Worm (Caenorhabditis elegans) whole organism, L4/young adult: Measurements from ENCODE around the gene fbxa-183.
"Not testable (repeated sequence)": the region's sequence is repeated elsewhere in the genome, so short reads cannot be mapped to it uniquely, and the experiment has no call there.

Experiments used
- W03F9.2 ChIP-seq: fragments of 150-350 bp; optimal IDR thresholded peaks from 2 replicates; lab custom pipeline; 2014; ENCODE audit warnings: missing biosample characterization, missing genetic modification characterization
- dao-5 ChIP-seq: sonication (generic microtip); optimal IDR thresholded peaks from 2 replicates; lab custom pipeline; 2016; ENCODE audit warnings: missing genotype, missing genetic modification characterization, moderate library complexity, missing compliant biosample characterization
- him-1 ChIP-seq: sonication (generic microtip); optimal IDR thresholded peaks from 2 replicates; lab custom pipeline; 2016; ENCODE audit warnings: missing genotype, missing genetic modification reagents, missing genetic modification characterization, missing compliant biosample characterization

fbxa-183 gene

ce11 chrV:5763787-5764186 is 18.8 kb downstream of the fbxa-183 start, which contains the start of gene pgph-3:
pgph-3 (minus strand) TSS chrV:5763846.
- peak; percentile 25 for TF ChIP-seq W03F9.2 (tag; lab: Kevin White, UChicago)
- TF ChIP-seq him-1 (tag; lab: Kevin White, UChicago) = no peak

ce11 chrV:5760132-5760531 is 22.5 kb downstream of the fbxa-183 start, which contains the start of gene C53A3.1:
C53A3.1 (minus strand) TSS chrV:5760232.
- TF ChIP-seq W03F9.2 (tag; lab: Kevin White, UChicago) (no peak), dao-5 (tag; lab: Kevin White, UChicago) (no peak), him-1 (tag; lab: Kevin White, UChicago) (no peak)

ce11 chrV:5758780-5759179 is 23.8 kb downstream of the fbxa-183 start, which contains the start of gene C53A3.4:
C53A3.4 (minus strand) TSS chrV:5758880.
- TF ChIP-seq dao-5 (tag; lab: Kevin White, UChicago) = no peak
- TF ChIP-seq him-1 (tag; lab: Kevin White, UChicago) = no peak
- TF ChIP-seq W03F9.2 (tag; lab: Kevin White, UChicago) = no peak

ce11 chrV:5756193-5756592 is 26.4 kb downstream of the fbxa-183 start, which contains the start of gene C53A3.3:
C53A3.3 (plus strand) TSS chrV:5756493.
- TF ChIP-seq dao-5 (tag; lab: Kevin White, UChicago) (no peak), him-1 (tag; lab: Kevin White, UChicago) (no peak), W03F9.2 (tag; lab: Kevin White, UChicago) (no peak)

- not testable (repeated sequence) for TF ChIP-seq W03F9.2, dao-5, him-1 (tag; lab: Kevin White, UChicago)
Measured at ce11 chrV:5755203-5755693, 27.3 kb downstream of the fbxa-183 start, which contains the start of gene K09H11.11. K09H11.11 (minus strand) TSS chrV:5755253.

- TF ChIP-seq W03F9.2 (tag; lab: Kevin White, UChicago) (no peak), dao-5 (tag; lab: Kevin White, UChicago) (no peak), him-1 (tag; lab: Kevin White, UChicago) (no peak)
Measured at ce11 chrV:5753432-5753831, 29.2 kb downstream of the fbxa-183 start, which contains the start of gene pgph-1. pgph-1 (minus strand) TSS chrV:5753532.

- no peak for TF ChIP-seq dao-5 (tag; lab: Kevin White, UChicago)
- no peak for TF ChIP-seq him-1 (tag; lab: Kevin White, UChicago)
- TF ChIP-seq W03F9.2 (tag; lab: Kevin White, UChicago) = no peak
Measured at ce11 chrV:5747519-5747918, 35.1 kb downstream of the fbxa-183 start, which contains the start of gene acds-10. acds-10 (plus strand) TSS chrV:5747819.

ce11 chrV:5746237-5746636 is 36.4 kb downstream of the fbxa-183 start:
- TF ChIP-seq dao-5 (tag; lab: Kevin White, UChicago) (no peak), him-1 (tag; lab: Kevin White, UChicago) (no peak), W03F9.2 (tag; lab: Kevin White, UChicago) (no peak)

- TF ChIP-seq him-1 (tag; lab: Kevin White, UChicago) (no peak), W03F9.2 (tag; lab: Kevin White, UChicago) (no peak), dao-5 (tag; lab: Kevin White, UChicago) (no peak)
Measured at ce11 chrV:5741237-5741636, 41.4 kb downstream of the fbxa-183 start.

- no peak for TF ChIP-seq W03F9.2 (tag; lab: Kevin White, UChicago)
Measured at ce11 chrV:5739438-5739837, 43.1 kb downstream of the fbxa-183 start.

- TF ChIP-seq him-1 (tag; lab: Kevin White, UChicago) (no peak), W03F9.2 (tag; lab: Kevin White, UChicago) (no peak)
Measured at ce11 chrV:5736068-5736467, 46.5 kb downstream of the fbxa-183 start, which contains the start of gene K09H11.6. K09H11.6 (minus strand) TSS chrV:5736168.
